Worm (Caenorhabditis elegans) whole organism, mixed stage, embryonic: ENCODE measurements around the gene prmt-5.
A peak's percentile ranks its signal among the peaks of the same experiment; 100 is the strongest.

Experiments
- M03D4.4 ChIP-seq: sonication (generic microtip); optimal IDR thresholded peaks from 2 replicates; lab custom pipeline; 2017; ENCODE audit warnings: mild to moderate bottlenecking, missing genetic modification characterization, missing compliant biosample characterization
- blmp-1 ChIP-seq: fragments of 150-350 bp; optimal IDR thresholded peaks from 2 replicates; lab custom pipeline; 2014; ENCODE audit warnings: missing biosample characterization, missing genetic modification characterization
- ceh-39 ChIP-seq: fragments of 150-350 bp; optimal IDR thresholded peaks from 2 replicates; lab custom pipeline; 2014; ENCODE audit warnings: missing biosample characterization, missing genetic modification characterization
- ceh-43 ChIP-seq: fragments of 200-800 bp; sonication (Bioruptor generic); optimal IDR thresholded peaks from 2 replicates; lab custom pipeline; 2018; ENCODE audit warnings: mild to moderate bottlenecking, missing genetic modification characterization, moderate library complexity, missing compliant biosample characterization
- ceh-83 ChIP-seq: fragments of 200-800 bp; sonication (Bioruptor generic); optimal IDR thresholded peaks from 2 replicates; lab custom pipeline; 2018; ENCODE audit warnings: mild to moderate bottlenecking, missing genetic modification characterization, missing compliant biosample characterization
- ces-1 ChIP-seq: fragments of 150-350 bp; optimal IDR thresholded peaks from 2 replicates; lab custom pipeline; 2014; ENCODE audit warnings: missing biosample characterization, missing genetic modification reagents, missing genetic modification characterization
- cnd-1 ChIP-seq: fragments of 200-800 bp; sonication (Bioruptor generic); optimal IDR thresholded peaks from 2 replicates; lab custom pipeline; 2018; ENCODE audit warnings: mild to moderate bottlenecking, missing genetic modification characterization, missing compliant biosample characterization
- drap-1 ChIP-seq: fragments of 200-800 bp; sonication (Bioruptor generic); optimal IDR thresholded peaks from 3 replicates; lab custom pipeline; 2018; ENCODE audit warnings: mild to moderate bottlenecking, missing genetic modification characterization, missing compliant biosample characterization
- elt-1 ChIP-seq: sonication (generic microtip); optimal IDR thresholded peaks from 2 replicates; lab custom pipeline; 2017; ENCODE audit warnings: missing genetic modification characterization, mild to moderate bottlenecking, missing compliant biosample characterization, antibody characterized with exemption, moderate library complexity, borderline replicate concordance; ENCODE audit not compliant: insufficient read depth
- elt-3 ChIP-seq: fragments of 150-350 bp; optimal IDR thresholded peaks from 2 replicates; lab custom pipeline; 2014; ENCODE audit warnings: missing biosample characterization, missing genetic modification characterization
- flh-1 ChIP-seq: fragments of 200-800 bp; sonication (Bioruptor generic); optimal IDR thresholded peaks from 2 replicates; lab custom pipeline; 2018; ENCODE audit warnings: mild to moderate bottlenecking, missing genetic modification characterization, moderate library complexity, missing compliant biosample characterization
- ham-2 ChIP-seq: fragments of 200-800 bp; sonication (Bioruptor generic); optimal IDR thresholded peaks from 2 replicates; lab custom pipeline; 2018; ENCODE audit warnings: mild to moderate bottlenecking, missing genetic modification characterization, missing compliant biosample characterization
- hlh-1 ChIP-seq: fragments of 150-350 bp; optimal IDR thresholded peaks from 2 replicates; lab custom pipeline; 2014; ENCODE audit warnings: missing biosample characterization, missing genetic modification reagents, missing genetic modification characterization
- lin-32 ChIP-seq: fragments of 200-800 bp; sonication (Bioruptor generic); optimal IDR thresholded peaks from 2 replicates; lab custom pipeline; 2018; ENCODE audit warnings: mild to moderate bottlenecking, missing genetic modification characterization, missing compliant biosample characterization
- mab-5 ChIP-seq: fragments of 150-350 bp; optimal IDR thresholded peaks from 2 replicates; lab custom pipeline; 2014; ENCODE audit warnings: missing biosample characterization, missing genetic modification characterization
- mep-1 ChIP-seq: fragments of 150-350 bp; optimal IDR thresholded peaks from 2 replicates; lab custom pipeline; 2017; ENCODE audit warnings: missing biosample characterization, missing genetic modification reagents, missing genetic modification characterization, inconsistent platforms
- mls-2 ChIP-seq: sonication (generic microtip); optimal IDR thresholded peaks from 2 replicates; lab custom pipeline; 2016; ENCODE audit warnings: mild to moderate bottlenecking, missing genetic modification characterization, moderate library complexity, missing compliant biosample characterization
- nhr-12 ChIP-seq: fragments of 150-350 bp; optimal IDR thresholded peaks from 2 replicates; lab custom pipeline; 2014; ENCODE audit warnings: missing biosample characterization, missing genetic modification characterization
- nhr-2 ChIP-seq: fragments of 150-350 bp; optimal IDR thresholded peaks from 2 replicates; lab custom pipeline; 2014; ENCODE audit warnings: missing biosample characterization, missing genetic modification characterization
- nhr-28 ChIP-seq: fragments of 150-350 bp; optimal IDR thresholded peaks from 2 replicates; lab custom pipeline; 2014; ENCODE audit warnings: missing biosample characterization, missing genetic modification characterization
- nhr-76 ChIP-seq: sonication (generic microtip); optimal IDR thresholded peaks from 2 replicates; lab custom pipeline; 2017; ENCODE audit warnings: missing biosample characterization, missing genetic modification characterization
- sem-2 ChIP-seq: fragments of 200-800 bp; sonication (Bioruptor generic); optimal IDR thresholded peaks from 2 replicates; lab custom pipeline; 2018; ENCODE audit warnings: mild to moderate bottlenecking, missing genetic modification characterization, missing compliant biosample characterization
- snpc-4 ChIP-seq: fragments of 150-350 bp; optimal IDR thresholded peaks from 2 replicates; lab custom pipeline; 2014; ENCODE audit warnings: missing biosample characterization, missing genetic modification characterization
- sptf-1 ChIP-seq: sonication (generic microtip); optimal IDR thresholded peaks from 2 replicates; lab custom pipeline; 2017; ENCODE audit warnings: mild to moderate bottlenecking, missing genetic modification characterization, moderate library complexity, missing compliant biosample characterization
- tbx-8 ChIP-seq: fragments of 200-800 bp; sonication (Bioruptor generic); optimal IDR thresholded peaks from 2 replicates; lab custom pipeline; 2018; ENCODE audit warnings: mild to moderate bottlenecking, missing genetic modification characterization, moderate library complexity, missing compliant biosample characterization
- unc-120 ChIP-seq: sonication (generic microtip); optimal IDR thresholded peaks from 2 replicates; lab custom pipeline; 2017; ENCODE audit warnings: missing genetic modification characterization, missing compliant biosample characterization; ENCODE audit not compliant: poor library complexity, severe bottlenecking
- unc-39 ChIP-seq: fragments of 150-350 bp; optimal IDR thresholded peaks from 2 replicates; lab custom pipeline; 2014; ENCODE audit warnings: missing biosample characterization, missing genetic modification characterization
- unc-62 ChIP-seq: fragments of 150-350 bp; optimal IDR thresholded peaks from 2 replicates; lab custom pipeline; 2014; ENCODE audit warnings: missing biosample characterization, missing genetic modification reagents, missing genetic modification characterization
- zip-8 ChIP-seq: fragments of 150-350 bp; optimal IDR thresholded peaks from 2 replicates; lab custom pipeline; 2014; ENCODE audit warnings: missing biosample characterization, missing genetic modification characterization
- ztf-11 ChIP-seq: fragments of 150-350 bp; optimal IDR thresholded peaks from 2 replicates; lab custom pipeline; 2014; ENCODE audit warnings: missing biosample characterization, missing genetic modification characterization

The prmt-5 gene

ce11 chrIII:5230415-5230814, at the start of gene prmt-5:
prmt-5 (plus strand) TSS chrIII:5230555.
- no peak for TF ChIP-seq unc-39 (tag; lab: Kevin White, UChicago)
- no peak for TF ChIP-seq ces-1 (GFP tag; lab: Kevin White, UChicago)
- TF ChIP-seq nhr-76 (tag; lab: Kevin White, UChicago): no peak
- TF ChIP-seq flh-1 (GFP tag; lab: Kevin White, UChicago): no peak
- no peak for TF ChIP-seq mls-2 (tag; lab: Kevin White, UChicago)
- no peak for TF ChIP-seq mab-5 (tag; lab: Kevin White, UChicago)
- TF ChIP-seq ceh-83 (GFP tag; lab: Kevin White, UChicago): no peak
- no peak for TF ChIP-seq hlh-1 (tag; lab: Kevin White, UChicago)
- TF ChIP-seq M03D4.4 (tag; lab: Kevin White, UChicago): no peak
- TF ChIP-seq ham-2: no peak
- no peak for TF ChIP-seq sem-2 (GFP tag; lab: Kevin White, UChicago)
- TF ChIP-seq snpc-4 (tag; lab: Kevin White, UChicago): no peak
- no peak for TF ChIP-seq zip-8 (tag; lab: Kevin White, UChicago)
- no peak for TF ChIP-seq nhr-28 (tag; lab: Kevin White, UChicago)
- TF ChIP-seq ztf-11 (tag; lab: Kevin White, UChicago): no peak
- TF ChIP-seq tbx-8: no peak
- no peak for TF ChIP-seq ceh-39 (tag; lab: Kevin White, UChicago)

- TF ChIP-seq drap-1 (GFP tag; lab: Kevin White, UChicago) (no peak), ztf-11 (tag; lab: Kevin White, UChicago) (no peak), snpc-4 (tag; lab: Kevin White, UChicago) (no peak), ceh-43 (GFP tag; lab: Kevin White, UChicago) (no peak), elt-3 (tag; lab: Kevin White, UChicago) (no peak), elt-1 (tag; lab: Kevin White, UChicago) (no peak), tbx-8 (no peak), unc-120 (tag; lab: Kevin White, UChicago) (peak; percentile 31)
- TF ChIP-seq, all 35 proteins: peak for 1
Observed at ce11 chrIII:5180588-5180987, 49.8 kb upstream of the prmt-5 start.

ce11 chrIII:5181217-5181616, 49.1 kb upstream of the prmt-5 start:
- peak; percentile 42 for TF ChIP-seq zip-8 (tag; lab: Kevin White, UChicago)
- TF ChIP-seq elt-1 (tag; lab: Kevin White, UChicago): no peak
- no peak for TF ChIP-seq ceh-83 (GFP tag; lab: Kevin White, UChicago)
- TF ChIP-seq hlh-1 (tag; lab: Kevin White, UChicago): no peak
- no peak for TF ChIP-seq ces-1 (GFP tag; lab: Kevin White, UChicago)

- no peak for TF ChIP-seq nhr-28 (tag; lab: Kevin White, UChicago)
- TF ChIP-seq M03D4.4 (tag; lab: Kevin White, UChicago): no peak
- no peak for TF ChIP-seq nhr-12 (tag; lab: Kevin White, UChicago)
- TF ChIP-seq flh-1 (GFP tag; lab: Kevin White, UChicago): no peak
- no peak for TF ChIP-seq ztf-11 (tag; lab: Kevin White, UChicago)
- no peak for TF ChIP-seq sem-2 (GFP tag; lab: Kevin White, UChicago)
- no peak for TF ChIP-seq unc-62 (GFP tag; lab: Kevin White, UChicago)
- no peak for TF ChIP-seq ceh-39 (tag; lab: Kevin White, UChicago)
- TF ChIP-seq nhr-2 (tag; lab: Kevin White, UChicago): no peak
- TF ChIP-seq ceh-83 (GFP tag; lab: Kevin White, UChicago): no peak
- TF ChIP-seq zip-8 (tag; lab: Kevin White, UChicago): no peak
- no peak for TF ChIP-seq tbx-8
- TF ChIP-seq ces-1 (GFP tag; lab: Kevin White, UChicago): no peak
- no peak for TF ChIP-seq mep-1 (tag; lab: Kevin White, UChicago)
- no peak for TF ChIP-seq blmp-1
- no peak for TF ChIP-seq sptf-1 (tag; lab: Kevin White, UChicago)
Observed at ce11 chrIII:5181641-5182040, 48.7 kb upstream of the prmt-5 start.

ce11 chrIII:5183372-5183771, 47.0 kb upstream of the prmt-5 start:
- TF ChIP-seq cnd-1 (tag; lab: Kevin White, UChicago) (peak; percentile 85), unc-62 (GFP tag; lab: Kevin White, UChicago) (peak; percentile 1), ces-1 (GFP tag; lab: Kevin White, UChicago) (peak; percentile 62), ham-2 (no peak), ztf-11 (tag; lab: Kevin White, UChicago) (no peak), lin-32 (peak; percentile 89)
